Fruit fly (Drosophila melanogaster) whole organism, embryonic: ENCODE results near the gene Ilp6.

ENCODE experiments used
- Adf1 ChIP-seq: fragments of 200-800 bp; sonication (Bioruptor generic); IDR thresholded peaks from 2 replicates; pipeline ENCODE4 v1.3.6; 2022; ENCODE audit warnings: missing biosample characterization, missing genetic modification characterization
- Awh ChIP-seq: fragments of 200-800 bp; sonication (Bioruptor generic); IDR thresholded peaks from 2 replicates; pipeline ENCODE4, ENCODE4 v1.3.6; 2022; ENCODE audit warnings: missing biosample characterization, missing genetic modification characterization
- B-H1 ChIP-seq: fragments of 200-800 bp; sonication (Bioruptor generic); IDR thresholded peaks from 3 replicates; pipeline ENCODE4 v1.3.6; 2022; ENCODE audit warnings: missing biosample characterization, missing genetic modification characterization
- CG10321 ChIP-seq: fragments of 200-800 bp; sonication (Bioruptor generic); IDR thresholded peaks from 2 replicates; pipeline ENCODE4 v1.3.6; 2022; ENCODE audit warnings: missing biosample characterization, missing genetic modification characterization
- CG11560 ChIP-seq: fragments of 200-800 bp; sonication (Bioruptor generic); IDR thresholded peaks from 3 replicates; pipeline ENCODE4 v1.3.6; 2022; ENCODE audit warnings: missing biosample characterization, missing genetic modification characterization
- CG11695 ChIP-seq: fragments of 200-800 bp; sonication (Bioruptor generic); IDR thresholded peaks from 3 replicates; pipeline ENCODE4 v1.3.6; 2022; ENCODE audit warnings: missing biosample characterization, missing genetic modification characterization
- CG12236 ChIP-seq: fragments of 200-800 bp; sonication (Bioruptor generic); optimal IDR thresholded peaks from 2 replicates; lab custom pipeline; 2016; ENCODE audit warnings: missing biosample characterization, missing genetic modification characterization
- CG14860 ChIP-seq: fragments of 200-800 bp; sonication (Bioruptor generic); IDR thresholded peaks from 3 replicates; pipeline ENCODE4 v1.3.6; 2022; ENCODE audit warnings: missing biosample characterization, missing genetic modification characterization; ENCODE audit not compliant: partially characterized antibody
- CG1602 ChIP-seq: fragments of 200-800 bp; sonication (Bioruptor generic); optimal IDR thresholded peaks from 3 replicates; lab custom pipeline; 2016; ENCODE audit warnings: missing biosample characterization, missing genetic modification characterization
- CG2120 ChIP-seq: fragments of 200-800 bp; sonication (Bioruptor generic); optimal IDR thresholded peaks from 3 replicates; lab custom pipeline; 2016; ENCODE audit warnings: missing biosample characterization, missing genetic modification characterization
- CG30431 ChIP-seq: fragments of 200-800 bp; sonication (Bioruptor generic); optimal IDR thresholded peaks from 2 replicates; lab custom pipeline; 2017; ENCODE audit warnings: missing biosample characterization, missing genetic modification characterization
- CG31224 ChIP-seq: fragments of 200-800 bp; sonication (Bioruptor generic); IDR thresholded peaks from 2 replicates; pipeline ENCODE4 v1.3.6; 2022; ENCODE audit warnings: missing biosample characterization, missing genetic modification characterization
- CG31365 ChIP-seq: fragments of 200-800 bp; sonication (Bioruptor generic); optimal IDR thresholded peaks from 2 replicates; lab custom pipeline; 2018; ENCODE audit warnings: missing biosample characterization, mild to moderate bottlenecking, missing genetic modification characterization
- CG33557 ChIP-seq: fragments of 200-800 bp; sonication (Bioruptor generic); optimal IDR thresholded peaks from 2 replicates; lab custom pipeline; 2019; ENCODE audit warnings: missing biosample characterization, mild to moderate bottlenecking, missing genetic modification characterization, moderate library complexity
- CG3407 ChIP-seq: fragments of 200-800 bp; sonication (Bioruptor generic); optimal IDR thresholded peaks from 2 replicates; lab custom pipeline; 2018; ENCODE audit warnings: missing biosample characterization, mild to moderate bottlenecking, missing genetic modification characterization
- CG4707 ChIP-seq: fragments of 200-800 bp; sonication (Bioruptor generic); optimal IDR thresholded peaks from 2 replicates; lab custom pipeline; 2018; ENCODE audit warnings: missing biosample characterization, mild to moderate bottlenecking, missing genetic modification characterization, moderate library complexity
- CG6272 ChIP-seq: fragments of 200-800 bp; sonication (Bioruptor generic); IDR thresholded peaks from 2 replicates; pipeline ENCODE4 v1.3.6; 2022; ENCODE audit warnings: missing biosample characterization, missing genetic modification characterization
- Eip74EF ChIP-seq, 2 experiments: fragments of 200-800 bp in 1 of 2; fragments of >200 bp in 1 of 2; sonication (Bioruptor generic) in 1 of 2; optimal IDR thresholded peaks; 2 replicates each; lab custom pipeline; 2017 to 2019; ENCODE audit warnings: missing biosample characterization in 2 of 2, missing genetic modification characterization in 2 of 2, mild to moderate bottlenecking in 1 of 2, moderate library complexity in 1 of 2
- Gsc ChIP-seq: fragments of 200-800 bp; sonication (Bioruptor generic); IDR thresholded peaks from 2 replicates; pipeline ENCODE4 v1.3.6; 2022; ENCODE audit warnings: missing biosample characterization, missing genetic modification characterization
- H2.0 ChIP-seq: fragments of 200-800 bp; sonication (Bioruptor generic); IDR thresholded peaks from 2 replicates; pipeline ENCODE4 v1.3.6; 2022; ENCODE audit warnings: missing biosample characterization, missing genetic modification characterization
- HLHmδ ChIP-seq: fragments of 200-800 bp; sonication (Bioruptor generic); optimal IDR thresholded peaks from 2 replicates; lab custom pipeline; 2018; ENCODE audit warnings: missing biosample characterization, mild to moderate bottlenecking, missing genetic modification characterization, moderate library complexity
- HmgD ChIP-seq: fragments of 200-800 bp; sonication (Bioruptor generic); optimal IDR thresholded peaks from 3 replicates; lab custom pipeline; 2016; ENCODE audit warnings: missing biosample characterization, missing genetic modification characterization
- Hr51 ChIP-seq, 2 experiments: fragments of 200-800 bp; sonication (Bioruptor generic); optimal IDR thresholded peaks; 2 replicates in 1 of 2; 3 replicates in 1 of 2; lab custom pipeline; 2016 to 2018; ENCODE audit warnings: missing biosample characterization in 2 of 2, missing genetic modification characterization in 2 of 2, mild to moderate bottlenecking in 1 of 2, moderate library complexity in 1 of 2
- Mrtf ChIP-seq: fragments of 200-800 bp; sonication (Bioruptor generic); IDR thresholded peaks from 3 replicates; pipeline ENCODE4 v1.3.6; 2022; ENCODE audit warnings: missing biosample characterization, missing genetic modification characterization
- Myb ChIP-seq: fragments of 200-800 bp; sonication (Bioruptor generic); optimal IDR thresholded peaks from 2 replicates; lab custom pipeline; 2016; ENCODE audit warnings: missing biosample characterization, missing genetic modification characterization
- NC2α ChIP-seq: fragments of 200-800 bp; sonication (Bioruptor generic); optimal IDR thresholded peaks from 2 replicates; lab custom pipeline; 2016; ENCODE audit warnings: missing biosample characterization, missing genetic modification characterization
- NFAT ChIP-seq: fragments of 200-800 bp; sonication (Bioruptor generic); IDR thresholded peaks from 2 replicates; pipeline ENCODE4 v1.3.6; 2022; ENCODE audit warnings: missing biosample characterization, missing genetic modification characterization
- NfI ChIP-seq: fragments of 200-800 bp; sonication (Bioruptor generic); optimal IDR thresholded peaks from 3 replicates; lab custom pipeline; 2018; ENCODE audit warnings: missing biosample characterization, mild to moderate bottlenecking, missing genetic modification characterization, moderate library complexity
- Opbp ChIP-seq: fragments of 200-800 bp; sonication (Bioruptor generic); IDR thresholded peaks from 3 replicates; pipeline ENCODE4 v1.3.6; 2022; ENCODE audit warnings: missing biosample characterization, missing genetic modification characterization; ENCODE audit not compliant: partially characterized antibody
- Rx ChIP-seq: fragments of 200-800 bp; sonication (Bioruptor generic); IDR thresholded peaks from 2 replicates; pipeline ENCODE4 v1.3.6; 2022; ENCODE audit warnings: missing biosample characterization, missing genetic modification characterization
- Sry-δ ChIP-seq: fragments of 200-800 bp; sonication (Bioruptor generic); optimal IDR thresholded peaks from 2 replicates; lab custom pipeline; 2016; ENCODE audit warnings: missing biosample characterization, missing genetic modification characterization
- Stat92E ChIP-seq, 3 experiments: fragments of >200 bp in 2 of 3; fragments of 200-800 bp in 1 of 3; sonication (Bioruptor generic) in 1 of 3; optimal IDR thresholded peaks; 2 replicates each; lab custom pipeline; 2017 to 2019; ENCODE audit warnings: missing biosample characterization in 3 of 3, missing genetic modification characterization in 3 of 3, mild to moderate bottlenecking in 1 of 3, moderate library complexity in 1 of 3
- Vsx1 ChIP-seq: fragments of 200-800 bp; sonication (Bioruptor generic); optimal IDR thresholded peaks from 2 replicates; lab custom pipeline; 2017; ENCODE audit warnings: missing biosample characterization, mild to moderate bottlenecking, missing genetic modification characterization, missing genetic modification reagents
- btn ChIP-seq: fragments of 200-800 bp; sonication (Bioruptor generic); optimal IDR thresholded peaks from 2 replicates; lab custom pipeline; 2016; ENCODE audit warnings: missing biosample characterization, missing genetic modification characterization
- croc ChIP-seq: fragments of 200-800 bp; sonication (Bioruptor generic); conservative IDR thresholded peaks from 3 replicates; pipeline ENCODE4 v1.3.6; 2022; ENCODE audit warnings: missing biosample characterization, missing genetic modification characterization
- disco-r ChIP-seq: fragments of 200-800 bp; sonication (Bioruptor generic); optimal IDR thresholded peaks from 2 replicates; lab custom pipeline; 2016; ENCODE audit warnings: missing biosample characterization, missing genetic modification characterization
- gce ChIP-seq: fragments of 200-800 bp; sonication (Bioruptor generic); IDR thresholded peaks from 3 replicates; pipeline ENCODE4 v1.3.6; 2022; ENCODE audit warnings: missing biosample characterization, missing genetic modification characterization
- gcm2 ChIP-seq: fragments of 200-800 bp; sonication (Bioruptor generic); optimal IDR thresholded peaks from 2 replicates; lab custom pipeline; 2016; ENCODE audit warnings: missing biosample characterization, missing genetic modification characterization
- insv ChIP-seq, 2 experiments: fragments of 200-800 bp; sonication (Bioruptor generic); optimal IDR thresholded peaks; 3 replicates each; lab custom pipeline; 2016 to 2018; ENCODE audit warnings: missing biosample characterization in 2 of 2, missing genetic modification characterization in 2 of 2
- kni ChIP-seq: fragments of 200-800 bp; sonication (Bioruptor generic); optimal IDR thresholded peaks from 3 replicates; lab custom pipeline; 2017; ENCODE audit warnings: mild to moderate bottlenecking, missing biosample characterization, missing genetic modification reagents, missing genetic modification characterization
- lola ChIP-seq, 3 experiments: fragments of >200 bp in 2 of 3; fragments of 200-800 bp in 1 of 3; sonication (Bioruptor generic) in 1 of 3; optimal IDR thresholded peaks; 2 replicates each; lab custom pipeline; 2017 to 2019; ENCODE audit warnings: missing biosample characterization in 3 of 3, missing genetic modification characterization in 3 of 3, mild to moderate bottlenecking in 1 of 3, moderate library complexity in 1 of 3
- odd ChIP-seq: fragments of 200-800 bp; sonication (Bioruptor generic); optimal IDR thresholded peaks from 2 replicates; lab custom pipeline; 2017; ENCODE audit warnings: missing biosample characterization, mild to moderate bottlenecking, missing genetic modification characterization
- otp ChIP-seq: fragments of 200-800 bp; sonication (Bioruptor generic); IDR thresholded peaks from 3 replicates; pipeline ENCODE4, ENCODE4 v1.3.6; 2022; ENCODE audit warnings: missing biosample characterization, missing genetic modification characterization
- pb ChIP-seq: fragments of 200-800 bp; sonication (Bioruptor generic); optimal IDR thresholded peaks from 3 replicates; lab custom pipeline; 2016; ENCODE audit warnings: missing biosample characterization, missing genetic modification characterization
- pum ChIP-seq: fragments of 200-800 bp; sonication (Bioruptor generic); optimal IDR thresholded peaks from 2 replicates; lab custom pipeline; 2016; ENCODE audit warnings: missing biosample characterization, missing genetic modification characterization
- tgo ChIP-seq: fragments of 200-800 bp; sonication (Bioruptor generic); IDR thresholded peaks from 3 replicates; pipeline ENCODE4 v1.3.6; 2022; ENCODE audit warnings: missing biosample characterization, missing genetic modification characterization
- twi ChIP-seq: fragments of 200-800 bp; optimal IDR thresholded peaks from 2 replicates; lab custom pipeline; 2019; ENCODE audit warnings: missing biosample characterization, mild to moderate bottlenecking, missing genetic modification characterization, moderate library complexity
- vvl ChIP-seq: fragments of 200-800 bp; sonication (Bioruptor generic); IDR thresholded peaks from 2 replicates; pipeline ENCODE4 v1.3.6; 2022; ENCODE audit warnings: missing biosample characterization, missing genetic modification characterization

The Ilp6 gene

dm6 chrX:2303771-2304513 is 30.5 kb downstream of the Ilp6 start (continued):
- TF ChIP-seq HmgD (GFP tag; lab: Kevin White, UChicago) (peak; percentile 84), NFAT (GFP tag; lab: Robert Waterston, UW) (peak; percentile 44; the same call in 1 of the 2 replicates), HLHmδ (GFP tag; lab: Kevin White, UChicago) (no peak), CG11695 (peak; percentile 86), Mrtf (GFP tag; lab: Robert Waterston, UW) (peak; percentile 60; the same call in 1 of the 3 replicates), Adf1 (GFP tag; lab: Robert Waterston, UW) (peak; percentile 80), CG11560 (tag; lab: Robert Waterston, UW) (peak; percentile 54; the same call in 2 of the 3 replicates), Awh (GFP tag; lab: Robert Waterston, UW) (peak; percentile 82), btn (GFP tag; lab: Kevin White, UChicago) (peak; percentile 90), vvl (GFP tag; lab: Robert Waterston, UW) (peak; percentile 87), B-H1 (GFP tag; lab: Robert Waterston, UW) (peak; percentile 66), Sry-δ (GFP tag; lab: Kevin White, UChicago) (peak; percentile 51), insv (GFP tag; optimal IDR thresholded peaks at IDR 0.05; lab: Kevin White, UChicago) (peak; percentile 18 to 30), pum (GFP tag; lab: Kevin White, UChicago) (peak; percentile 87), otp (GFP tag; lab: Robert Waterston, UW) (peak; percentile 70; the same call in 1 of the 3 replicates), CG10321 (peak; percentile 70; the same call in 1 of the 2 replicates), croc (GFP tag; lab: Robert Waterston, UW) (peak; percentile 73), Gsc (GFP tag; lab: Robert Waterston, UW) (peak; percentile 54; the same call in 1 of the 2 replicates), CG6272 (GFP tag; lab: Robert Waterston, UW) (peak; percentile 57), NfI (peak; percentile 79), Vsx1 (GFP tag; lab: Kevin White, UChicago) (peak; percentile 76), NC2α (GFP tag; lab: Kevin White, UChicago) (peak; percentile 86), gcm2 (GFP tag; lab: Kevin White, UChicago) (peak; percentile 49), disco-r (GFP tag; lab: Kevin White, UChicago) (peak; percentile 89), Myb (peak; percentile 84), CG1602 (GFP tag; lab: Kevin White, UChicago) (peak; percentile 83), CG3407 (GFP tag; lab: Kevin White, UChicago) (peak; percentile 77), gce (GFP tag; lab: Robert Waterston, UW) (no peak), twi (tag; lab: Kevin White, UChicago) (peak; percentile 56), CG31224 (GFP tag; lab: Robert Waterston, UW) (peak; percentile 73), CG30431 (peak; percentile 82), CG33557 (GFP tag; lab: Kevin White, UChicago) (peak; percentile 77), Opbp (GFP tag; lab: Robert Waterston, UW) (no peak), pb (GFP tag; lab: Kevin White, UChicago) (peak; percentile 92), CG31365 (tag; lab: Kevin White, UChicago) (peak; percentile 78), kni (GFP tag; lab: Kevin White, UChicago) (peak; percentile 80), tgo (peak; percentile 78), H2.0 (GFP tag; lab: Robert Waterston, UW) (peak; percentile 78), CG4707 (peak; percentile 78), CG2120 (peak; percentile 96), Stat92E (GFP tag; optimal IDR thresholded peaks at IDR 0.05; lab: Kevin White, UChicago) (peak in 1 of 3 experiments; percentile 93), CG12236 (GFP tag; lab: Kevin White, UChicago) (peak; percentile 87), Hr51 (GFP tag; optimal IDR thresholded peaks at IDR 0.05; lab: Kevin White, UChicago) (peak; percentile 89 to 90), odd (GFP tag; lab: Kevin White, UChicago) (peak; percentile 88), lola (GFP tag; optimal IDR thresholded peaks at IDR 0.05; lab: Kevin White, UChicago) (peak in 1 of 3 experiments; percentile 82), Rx (GFP tag; lab: Robert Waterston, UW) (peak; percentile 73; the same call in 1 of the 2 replicates), CG14860 (no peak), Eip74EF (GFP tag; optimal IDR thresholded peaks at IDR 0.05; lab: Kevin White, UChicago) (peak in 1 of 2 experiments; percentile 87)
